Worm (Caenorhabditis elegans) whole organism, L2 larva: Measurements from ENCODE around the gene C23F12.4.

Experiments
- C34F6.9 ChIP-seq: fragments of 150-350 bp; optimal IDR thresholded peaks from 2 replicates; lab custom pipeline; 2014; ENCODE audit warnings: missing biosample characterization, missing genetic modification characterization
- ZK546.5 ChIP-seq: sonication (generic microtip); optimal IDR thresholded peaks from 2 replicates; lab custom pipeline; 2017; ENCODE audit warnings: missing biosample characterization, missing genetic modification characterization
- aly-2 ChIP-seq: fragments of 150-350 bp; optimal IDR thresholded peaks from 2 replicates; lab custom pipeline; 2014; ENCODE audit warnings: missing biosample characterization, missing genetic modification characterization
- ama-1 ChIP-seq: fragments of 150-350 bp; optimal IDR thresholded peaks from 2 replicates; lab custom pipeline; 2018; ENCODE audit warnings: inconsistent platforms
- ceh-16 ChIP-seq: fragments of 150-350 bp; optimal IDR thresholded peaks from 2 replicates; lab custom pipeline; 2014; ENCODE audit warnings: missing biosample characterization, missing genetic modification characterization
- egl-27 ChIP-seq: sonication (generic microtip); optimal IDR thresholded peaks from 3 replicates; lab custom pipeline; 2017; ENCODE audit warnings: missing biosample characterization, missing genetic modification reagents, missing genetic modification characterization
- lsy-2 ChIP-seq, 2 experiments: fragments of 150-350 bp in 1 of 2; sonication (generic microtip) in 1 of 2; optimal IDR thresholded peaks; 2 replicates each; lab custom pipeline; 2014 to 2017; ENCODE audit warnings: missing biosample characterization in 2 of 2, missing genetic modification characterization in 2 of 2
- mbf-1 ChIP-seq: sonication (generic microtip); optimal IDR thresholded peaks from 2 replicates; lab custom pipeline; 2017; ENCODE audit warnings: missing biosample characterization, missing genetic modification characterization
- unc-62 ChIP-seq: fragments of 150-350 bp; optimal IDR thresholded peaks from 2 replicates; lab custom pipeline; 2014; ENCODE audit warnings: missing biosample characterization, missing genetic modification reagents, missing genetic modification characterization
- zag-1 ChIP-seq: fragments of 150-350 bp; optimal IDR thresholded peaks from 2 replicates; lab custom pipeline; 2014; ENCODE audit warnings: missing biosample characterization, missing genetic modification characterization
- ztf-1 ChIP-seq: fragments of 200-800 bp; sonication (Bioruptor generic); conservative IDR thresholded peaks from 2 replicates; pipeline ENCODE4 v1.3.6; 2022; ENCODE audit warnings: missing genetic modification characterization, missing compliant biosample characterization
- ztf-11 ChIP-seq: sonication (generic microtip); optimal IDR thresholded peaks from 2 replicates; lab custom pipeline; 2017; ENCODE audit warnings: missing biosample characterization, missing genetic modification characterization

- TF ChIP-seq egl-27 (tag; lab: Kevin White, UChicago) (no peak), ZK546.5 (no peak), mbf-1 (tag; lab: Kevin White, UChicago) (no peak), zag-1 (no peak), aly-2 (tag; lab: Kevin White, UChicago) (no peak), ceh-16 (tag; lab: Kevin White, UChicago) (no peak), unc-62 (GFP tag; lab: Kevin White, UChicago) (no peak), lsy-2 (tag; optimal IDR thresholded peaks at IDR 0.05; lab: Kevin White, UChicago) (no peak), C34F6.9 (tag; lab: Kevin White, UChicago) (no peak), ztf-11 (tag; lab: Kevin White, UChicago) (no peak), ztf-1 (no peak), ama-1 (no peak)
Measured at ce11 chrX:9436843-9437312, 49.7 kb downstream of the C23F12.4 start, which contains the start of gene tbb-4.
